Worm (Caenorhabditis elegans) whole organism, young adult: ENCODE data around the gene K07E8.6.
"Not testable (repeated sequence)": the region's sequence is repeated elsewhere in the genome, so short reads cannot be mapped to it uniquely, and the experiment has no call there.

ENCODE experiments used
- B0035.1 ChIP-seq: sonication (generic microtip); optimal IDR thresholded peaks from 2 replicates; lab custom pipeline; 2016; ENCODE audit warnings: missing genetic modification characterization, mild to moderate bottlenecking, missing compliant biosample characterization, missing genotype, missing genetic modification reagents
- B0261.1 ChIP-seq: sonication (generic microtip); optimal IDR thresholded peaks from 2 replicates; lab custom pipeline; 2016; ENCODE audit warnings: mild to moderate bottlenecking, missing genetic modification characterization, moderate library complexity, missing compliant biosample characterization
- F52B5.7 ChIP-seq: sonication (generic microtip); optimal IDR thresholded peaks from 2 replicates; lab custom pipeline; 2016; ENCODE audit warnings: mild to moderate bottlenecking, missing genetic modification characterization, missing compliant biosample characterization
- F57C9.4 ChIP-seq: sonication (generic microtip); optimal IDR thresholded peaks from 2 replicates; lab custom pipeline; 2017; ENCODE audit warnings: mild to moderate bottlenecking, missing genetic modification characterization, missing compliant biosample characterization
- ceh-79 ChIP-seq: sonication (generic microtip); optimal IDR thresholded peaks from 2 replicates; lab custom pipeline; 2017; ENCODE audit warnings: mild to moderate bottlenecking, missing genetic modification characterization, missing compliant biosample characterization
- hlh-12 ChIP-seq: sonication (generic microtip); optimal IDR thresholded peaks from 2 replicates; lab custom pipeline; 2016; ENCODE audit warnings: missing genetic modification characterization, missing compliant biosample characterization
- mes-4 ChIP-seq: sonication (generic microtip); optimal IDR thresholded peaks from 2 replicates; lab custom pipeline; 2016; ENCODE audit warnings: missing genotype, missing genetic modification characterization, missing compliant biosample characterization
- nfya-1 ChIP-seq: sonication (generic microtip); optimal IDR thresholded peaks from 2 replicates; lab custom pipeline; 2017; ENCODE audit warnings: antibody characterized with exemption, missing compliant biosample characterization, missing genetic modification characterization, borderline replicate concordance; ENCODE audit not compliant: insufficient read depth
- nfya-2 ChIP-seq: fragments of 200-800 bp; sonication (Bioruptor generic); IDR thresholded peaks from 2 replicates; pipeline ENCODE4 v1.3.6; 2022; ENCODE audit warnings: missing genetic modification reagents, missing genetic modification characterization, missing compliant biosample characterization
- nfyb-1 ChIP-seq: fragments of 200-800 bp; sonication (Bioruptor generic); IDR thresholded peaks from 2 replicates; pipeline ENCODE4 v1.3.6; 2022; ENCODE audit warnings: missing genetic modification reagents, missing genetic modification characterization, missing compliant biosample characterization
- nhr-120 ChIP-seq: fragments of 200-800 bp; sonication (Bioruptor generic); IDR thresholded peaks from 2 replicates; pipeline ENCODE4 v1.3.6; 2022; ENCODE audit warnings: missing genetic modification characterization, missing compliant biosample characterization
- rcor-1 ChIP-seq: fragments of 200-800 bp; sonication (Bioruptor generic); IDR thresholded peaks from 2 replicates; pipeline ENCODE4 v1.3.6; 2022; ENCODE audit warnings: missing genetic modification reagents, missing genetic modification characterization, missing compliant biosample characterization
- rpc-1 ChIP-seq, 2 experiments: fragments of 150-350 bp in 1 of 2; sonication (generic microtip) in 1 of 2; optimal IDR thresholded peaks; 2 replicates each; lab custom pipeline; 2014 to 2018; ENCODE audit warnings: missing biosample characterization in 1 of 2, missing genetic modification characterization in 1 of 2, missing genetic modification reagents in 1 of 2, missing genotype in 1 of 2
- unc-62 ChIP-seq: fragments of 150-350 bp; optimal IDR thresholded peaks from 2 replicates; lab custom pipeline; 2014; ENCODE audit warnings: missing biosample characterization, missing genetic modification reagents, missing genetic modification characterization

Gene K07E8.6

ce11 chrII:593221-593620 lies 46.1 kb downstream of the K07E8.6 start, which contains the start of gene W08F4.1:
TSS of gene W08F4.1 (plus strand) at chrII:593521.
- TF ChIP-seq nfya-2 (GFP tag; lab: Robert Waterston, UW); B0261.1 (tag; lab: Kevin White, UChicago); mes-4 (tag; lab: Kevin White, UChicago): not testable (repeated sequence)

ce11 chrII:591110-591509 lies 48.3 kb downstream of the K07E8.6 start, which contains the start of gene W08F4.10:
TSS of gene W08F4.10 (minus strand) at chrII:591210.
- no peak for TF ChIP-seq B0035.1 (tag; lab: Kevin White, UChicago)
- no peak for TF ChIP-seq F57C9.4 (tag; lab: Kevin White, UChicago)
- no peak for TF ChIP-seq F52B5.7 (tag; lab: Kevin White, UChicago)
- no peak for TF ChIP-seq unc-62 (GFP tag; lab: Kevin White, UChicago)
- TF ChIP-seq ceh-79: no peak
- TF ChIP-seq rcor-1 (GFP tag; lab: Robert Waterston, UW): no peak

ce11 chrII:587533-587932 lies 51.8 kb downstream of the K07E8.6 start, which contains the start of gene fbxb-34:
TSS of gene fbxb-34 (plus strand) at chrII:587833.
- TF ChIP-seq nfyb-1 (no peak), nfya-1 (tag; lab: Kevin White, UChicago) (no peak), nhr-120 (GFP tag; lab: Robert Waterston, UW) (no peak), hlh-12 (tag; lab: Kevin White, UChicago) (no peak), rpc-1 (optimal IDR thresholded peaks at IDR 0.05; lab: Kevin White, UChicago) (no peak), rpc-1 (tag; optimal IDR thresholded peaks at IDR 0.05; lab: Kevin White, UChicago) (no peak)
